Worm (Caenorhabditis elegans) whole organism, early embryonic: Measurements from ENCODE around the gene gst-1.

Experiments used
- F13C5.2 ChIP-seq: sonication (generic microtip); optimal IDR thresholded peaks from 2 replicates; lab custom pipeline; 2017; ENCODE audit warnings: mild to moderate bottlenecking, missing genetic modification characterization, inconsistent platforms, missing compliant biosample characterization
- aly-1 ChIP-seq: sonication (generic microtip); optimal IDR thresholded peaks from 2 replicates; lab custom pipeline; 2016; ENCODE audit warnings: missing genetic modification characterization, missing compliant biosample characterization
- ama-1 ChIP-seq: fragments of 150-350 bp; optimal IDR thresholded peaks from 2 replicates; lab custom pipeline; 2014
- ceh-36 ChIP-seq: sonication (generic microtip); optimal IDR thresholded peaks from 2 replicates; lab custom pipeline; 2016; ENCODE audit warnings: missing genetic modification characterization, inconsistent platforms, missing compliant biosample characterization
- ets-7 ChIP-seq: sonication (generic microtip); optimal IDR thresholded peaks from 2 replicates; lab custom pipeline; 2016; ENCODE audit warnings: missing genotype, missing genetic modification characterization, missing compliant biosample characterization
- flt-1 ChIP-seq: fragments of 200-800 bp; sonication (Bioruptor generic); IDR thresholded peaks from 2 replicates; pipeline ENCODE4 v1.3.6; 2022; ENCODE audit warnings: missing genetic modification characterization, missing compliant biosample characterization
- hmbx-1 ChIP-seq: sonication (generic microtip); optimal IDR thresholded peaks from 2 replicates; lab custom pipeline; 2016; ENCODE audit warnings: mild to moderate bottlenecking, missing genetic modification characterization, missing compliant biosample characterization
- pes-1 ChIP-seq: fragments of 200-800 bp; sonication (Bioruptor generic); IDR thresholded peaks from 2 replicates; pipeline ENCODE4 v1.3.6; 2022; ENCODE audit warnings: missing genetic modification reagents, missing genetic modification characterization, missing compliant biosample characterization
- scrt-1 ChIP-seq: fragments of 200-800 bp; sonication (Bioruptor generic); IDR thresholded peaks from 2 replicates; pipeline ENCODE4 v1.3.6; 2022; ENCODE audit warnings: missing genetic modification characterization, missing compliant biosample characterization
- sea-1 ChIP-seq: fragments of 200-800 bp; sonication (Bioruptor generic); conservative IDR thresholded peaks from 2 replicates; pipeline ENCODE4 v1.3.6; 2022; ENCODE audit warnings: missing genetic modification characterization, missing compliant biosample characterization
- tbx-11 ChIP-seq: fragments of 200-800 bp; sonication (Bioruptor generic); IDR thresholded peaks from 2 replicates; pipeline ENCODE4 v1.3.6; 2022; ENCODE audit warnings: missing genetic modification characterization, missing compliant biosample characterization
- tra-4 ChIP-seq: sonication (generic microtip); optimal IDR thresholded peaks from 2 replicates; lab custom pipeline; 2017; ENCODE audit warnings: missing genetic modification characterization, missing compliant biosample characterization

DNA sequence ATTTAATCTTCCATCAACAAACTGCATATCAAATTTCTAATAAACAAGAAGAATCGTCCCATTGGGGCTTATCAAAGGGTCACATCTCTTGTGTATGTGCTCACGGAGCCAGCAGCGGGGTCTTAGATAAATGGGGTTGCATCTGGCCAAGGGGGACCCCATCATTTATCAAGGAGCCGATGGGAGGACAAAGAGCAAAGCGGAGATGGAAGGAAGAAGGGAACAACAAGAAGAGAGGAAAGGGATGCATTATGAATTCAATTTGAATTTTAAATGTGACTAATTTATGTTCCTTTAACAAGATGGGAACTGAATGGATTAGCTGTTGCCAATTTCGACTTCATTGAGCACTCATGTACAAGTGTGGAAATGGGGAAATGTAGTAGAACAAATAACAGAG, 25.2 kb downstream of the gst-1 start:
- TF ChIP-seq tbx-11 (no peak), ama-1 (lab: Kevin White, UChicago) (no peak), scrt-1 (GFP tag; lab: Robert Waterston, UW) (no peak), tra-4 (tag; lab: Kevin White, UChicago) (no peak), hmbx-1 (tag; lab: Kevin White, UChicago) (no peak), sea-1 (GFP tag; lab: Robert Waterston, UW) (no peak), ets-7 (tag; lab: Kevin White, UChicago) (no peak), ceh-36 (tag; lab: Kevin White, UChicago) (no peak), F13C5.2 (tag; lab: Kevin White, UChicago) (no peak), pes-1 (GFP tag; lab: Robert Waterston, UW) (no peak), aly-1 (tag; lab: Kevin White, UChicago) (no peak), flt-1 (GFP tag; lab: Robert Waterston, UW) (no peak)
